Worm (Caenorhabditis elegans): ENCODE results near the gene col-81.

ce11 chrII:11015210-11015609 is 1.6 kb upstream of the col-81 start:
- TF ChIP-seq blmp-1 (tag; optimal IDR thresholded peaks at IDR 0.05) (no peak), unc-39 (tag; optimal IDR thresholded peaks at IDR 0.05) (no peak), unc-62 (GFP tag; optimal IDR thresholded peaks at IDR 0.05) (no peak), snpc-4 (tag; optimal IDR thresholded peaks at IDR 0.05) (no peak), mls-2 (tag; optimal IDR thresholded peaks at IDR 0.05) (no peak), elt-3 (tag; optimal IDR thresholded peaks at IDR 0.05) (no peak), bed-3 (GFP tag; optimal IDR thresholded peaks at IDR 0.05) (no peak), lin-13 (tag; optimal IDR thresholded peaks at IDR 0.05) (no peak)
